Worm (Caenorhabditis elegans) whole organism, L4 larva: ENCODE measurements around the gene Y116A8A.4.

Experiments used
- D1046.2 ChIP-seq: fragments of 200-800 bp; sonication (Bioruptor generic); IDR thresholded peaks from 2 replicates; pipeline ENCODE4 v1.3.6; 2022; ENCODE audit warnings: missing genetic modification characterization, missing compliant biosample characterization
- F26F4.8 ChIP-seq: fragments of 200-800 bp; sonication (Bioruptor generic); conservative IDR thresholded peaks from 2 replicates; pipeline ENCODE4 v1.3.6; 2022; ENCODE audit warnings: missing genetic modification characterization, missing compliant biosample characterization
- F44E2.7 ChIP-seq: fragments of 200-800 bp; sonication (Bioruptor generic); IDR thresholded peaks from 2 replicates; pipeline ENCODE4 v2.1.2; 2022; ENCODE audit warnings: missing genetic modification characterization, missing compliant biosample characterization
- F49E8.2 ChIP-seq: sonication (generic microtip); optimal IDR thresholded peaks from 2 replicates; lab custom pipeline; 2016; ENCODE audit warnings: missing compliant biosample characterization, mild to moderate bottlenecking, missing genetic modification characterization, borderline replicate concordance
- Y105C5A.15 ChIP-seq: fragments of 200-800 bp; sonication (Bioruptor generic); IDR thresholded peaks from 2 replicates; pipeline ENCODE4 v1.3.6; 2022; ENCODE audit warnings: missing genetic modification characterization, missing compliant biosample characterization
- Y48G9A.11 ChIP-seq: fragments of 200-800 bp; sonication (Bioruptor generic); IDR thresholded peaks from 2 replicates; pipeline ENCODE4 v1.3.6; 2022; ENCODE audit warnings: missing genetic modification reagents, missing genetic modification characterization, missing compliant biosample characterization
- Y5F2A.4 ChIP-seq: fragments of 200-800 bp; sonication (Bioruptor generic); optimal IDR thresholded peaks from 2 replicates; lab custom pipeline; 2018; ENCODE audit warnings: mild to moderate bottlenecking, missing genetic modification characterization, missing compliant biosample characterization
- ZK337.2 ChIP-seq: fragments of 200-800 bp; sonication (Bioruptor generic); IDR thresholded peaks from 2 replicates; pipeline ENCODE4 v1.3.6; 2022; ENCODE audit warnings: missing genetic modification reagents, missing genetic modification characterization, missing compliant biosample characterization
- arid-1 ChIP-seq: fragments of 200-800 bp; sonication (Bioruptor generic); conservative IDR thresholded peaks from 2 replicates; pipeline ENCODE4 v1.3.6; 2022; ENCODE audit warnings: missing genetic modification reagents, missing genetic modification characterization, missing compliant biosample characterization
- ceh-44 ChIP-seq: fragments of 200-800 bp; sonication (Bioruptor generic); IDR thresholded peaks from 2 replicates; pipeline ENCODE4 v1.3.6; 2022; ENCODE audit warnings: missing genetic modification reagents, missing genetic modification characterization, missing compliant biosample characterization
- daf-16 ChIP-seq, 3 experiments: sonication (generic microtip); optimal IDR thresholded peaks; 2 replicates each; lab custom pipeline; 2016 to 2017; ENCODE audit warnings: missing genetic modification characterization in 3 of 3, missing genetic modification reagents in 3 of 3, mild to moderate bottlenecking in 2 of 3, missing compliant biosample characterization in 2 of 3, missing biosample characterization in 1 of 3, moderate library complexity in 1 of 3
- daf-19 ChIP-seq: fragments of 200-800 bp; sonication (Bioruptor generic); conservative IDR thresholded peaks from 2 replicates; pipeline ENCODE4 v1.3.6; 2022; ENCODE audit warnings: missing genetic modification characterization, missing compliant biosample characterization
- daf-8 ChIP-seq: fragments of 200-800 bp; sonication (Bioruptor generic); IDR thresholded peaks from 2 replicates; pipeline ENCODE4 v1.3.6; 2022; ENCODE audit warnings: missing genetic modification characterization, missing compliant biosample characterization
- dmd-6 ChIP-seq: fragments of 200-800 bp; sonication (Bioruptor generic); IDR thresholded peaks from 2 replicates; pipeline ENCODE4 v1.3.6; 2022; ENCODE audit warnings: missing genetic modification reagents, missing genetic modification characterization, missing compliant biosample characterization
- dve-1 ChIP-seq: sonication (generic microtip); optimal IDR thresholded peaks from 2 replicates; lab custom pipeline; 2017; ENCODE audit warnings: antibody characterized with exemption, mild to moderate bottlenecking, missing genetic modification characterization, missing compliant biosample characterization; ENCODE audit not compliant: insufficient read depth
- egl-43 ChIP-seq: fragments of 200-800 bp; sonication (Bioruptor generic); IDR thresholded peaks from 2 replicates; pipeline ENCODE4 v1.3.6; 2022; ENCODE audit warnings: missing genetic modification reagents, missing genetic modification characterization, missing compliant biosample characterization
- hif-1 ChIP-seq, 2 experiments: sonication (generic microtip); optimal IDR thresholded peaks; 2 replicates each; lab custom pipeline; 2016 to 2017; ENCODE audit warnings: missing compliant biosample characterization in 2 of 2, missing genetic modification characterization in 2 of 2, missing genetic modification reagents in 2 of 2, missing genotype in 2 of 2, mild to moderate bottlenecking in 1 of 2
- lin-29 ChIP-seq: fragments of 200-800 bp; sonication (Bioruptor generic); IDR thresholded peaks from 2 replicates; pipeline ENCODE4 v1.3.6; 2022; ENCODE audit warnings: missing genetic modification reagents, missing genetic modification characterization, missing compliant biosample characterization
- lin-38 ChIP-seq: fragments of 200-800 bp; sonication (Bioruptor generic); IDR thresholded peaks from 2 replicates; pipeline ENCODE4 v1.3.6; 2022; ENCODE audit warnings: missing genetic modification reagents, missing genetic modification characterization, missing compliant biosample characterization
- lin-39 ChIP-seq: fragments of 150-350 bp; optimal IDR thresholded peaks from 2 replicates; lab custom pipeline; 2014; ENCODE audit warnings: missing biosample characterization, missing genetic modification reagents, missing genetic modification characterization
- lir-3 ChIP-seq: sonication (generic microtip); optimal IDR thresholded peaks from 2 replicates; lab custom pipeline; 2016; ENCODE audit warnings: mild to moderate bottlenecking, missing genetic modification characterization, missing compliant biosample characterization
- madf-5 ChIP-seq, 2 experiments: fragments of 200-800 bp; sonication (Bioruptor generic); IDR thresholded peaks; 2 replicates each; pipeline ENCODE4 v1.3.6; 2022; ENCODE audit warnings: missing compliant biosample characterization in 2 of 2, missing genetic modification characterization in 2 of 2
- madf-9 ChIP-seq: fragments of 200-800 bp; sonication (Bioruptor generic); conservative IDR thresholded peaks from 2 replicates; pipeline ENCODE4 v1.3.6; 2022; ENCODE audit warnings: missing genetic modification reagents, missing genetic modification characterization, missing compliant biosample characterization
- mdl-1 ChIP-seq, 2 experiments: fragments of 150-350 bp in 1 of 2; sonication (generic microtip) in 1 of 2; optimal IDR thresholded peaks; 2 replicates each; lab custom pipeline; 2014 to 2017; ENCODE audit warnings: missing biosample characterization in 2 of 2, missing genetic modification characterization in 2 of 2
- mep-1 ChIP-seq: fragments of 150-350 bp; sonication (generic microtip); optimal IDR thresholded peaks from 3 replicates; lab custom pipeline; 2014; ENCODE audit warnings: missing biosample characterization, missing genetic modification characterization
- mxl-2 ChIP-seq: fragments of 200-800 bp; sonication (Bioruptor generic); conservative IDR thresholded peaks from 2 replicates; pipeline ENCODE4 v1.3.6; 2022; ENCODE audit warnings: missing genetic modification reagents, missing genetic modification characterization, missing compliant biosample characterization
- nhr-102 ChIP-seq: sonication (generic microtip); optimal IDR thresholded peaks from 2 replicates; lab custom pipeline; 2016; ENCODE audit warnings: mild to moderate bottlenecking, missing genetic modification characterization, moderate library complexity, missing compliant biosample characterization
- nhr-111 ChIP-seq: fragments of 200-800 bp; sonication (Bioruptor generic); optimal IDR thresholded peaks from 2 replicates; lab custom pipeline; 2018; ENCODE audit warnings: mild to moderate bottlenecking, missing genetic modification characterization, missing compliant biosample characterization
- nhr-41 ChIP-seq: fragments of 200-800 bp; sonication (Bioruptor generic); IDR thresholded peaks from 2 replicates; pipeline ENCODE4 v1.3.6; 2022; ENCODE audit warnings: missing genetic modification reagents, missing genetic modification characterization, missing compliant biosample characterization
- nhr-48 ChIP-seq: sonication (generic microtip); optimal IDR thresholded peaks from 2 replicates; lab custom pipeline; 2016; ENCODE audit warnings: mild to moderate bottlenecking, missing genetic modification characterization, missing compliant biosample characterization
- pha-4 ChIP-seq, 2 experiments: fragments of 150-350 bp in 1 of 2; fragments of 200-800 bp in 1 of 2; sonication (Bioruptor generic) in 1 of 2; IDR thresholded peaks in 1 of 2; optimal IDR thresholded peaks in 1 of 2; 2 replicates each; pipeline versions ENCODE4 v1.3.6 to Lab custom; 2014 to 2022; ENCODE audit warnings: missing genetic modification characterization in 2 of 2, missing genetic modification reagents in 2 of 2, missing biosample characterization in 1 of 2, missing compliant biosample characterization in 1 of 2
- rbr-2 ChIP-seq: sonication (generic microtip); optimal IDR thresholded peaks from 2 replicates; lab custom pipeline; 2016; ENCODE audit warnings: missing genotype, missing genetic modification characterization, missing compliant biosample characterization
- sdz-12 ChIP-seq: fragments of 200-800 bp; sonication (Bioruptor generic); optimal IDR thresholded peaks from 2 replicates; lab custom pipeline; 2018; ENCODE audit warnings: mild to moderate bottlenecking, missing genetic modification characterization, missing compliant biosample characterization
- snpc-1.2 ChIP-seq: fragments of 200-800 bp; sonication (Bioruptor generic); IDR thresholded peaks from 2 replicates; pipeline ENCODE4 v1.3.6; 2022; ENCODE audit warnings: missing genetic modification reagents, missing genetic modification characterization, missing compliant biosample characterization
- spr-1 ChIP-seq: sonication (generic microtip); optimal IDR thresholded peaks from 2 replicates; lab custom pipeline; 2016; ENCODE audit warnings: mild to moderate bottlenecking, missing genetic modification characterization, missing compliant biosample characterization
- spr-3 ChIP-seq: fragments of 200-800 bp; sonication (Bioruptor generic); optimal IDR thresholded peaks from 2 replicates; lab custom pipeline; 2018; ENCODE audit warnings: mild to moderate bottlenecking, missing genetic modification characterization, missing compliant biosample characterization
- tag-97 ChIP-seq: fragments of 200-800 bp; sonication (Bioruptor generic); IDR thresholded peaks from 2 replicates; pipeline ENCODE4 v1.3.6; 2022; ENCODE audit warnings: missing genetic modification characterization, missing compliant biosample characterization
- unc-130 ChIP-seq: sonication (generic microtip); optimal IDR thresholded peaks from 2 replicates; lab custom pipeline; 2016; ENCODE audit warnings: missing genetic modification reagents, missing genetic modification characterization, missing compliant biosample characterization
- unc-39 ChIP-seq: sonication (generic microtip); optimal IDR thresholded peaks from 2 replicates; lab custom pipeline; 2017; ENCODE audit warnings: missing biosample characterization, missing genetic modification characterization
- vab-7 ChIP-seq: fragments of 200-800 bp; sonication (Bioruptor generic); IDR thresholded peaks from 2 replicates; pipeline ENCODE4 v1.3.6; 2022; ENCODE audit warnings: missing genetic modification reagents, missing genetic modification characterization, missing compliant biosample characterization
- zip-11 ChIP-seq: fragments of 200-800 bp; sonication (Bioruptor generic); IDR thresholded peaks from 2 replicates; pipeline ENCODE4 v1.3.6; 2022; ENCODE audit warnings: missing genetic modification characterization, missing compliant biosample characterization
- zip-2 ChIP-seq: fragments of 150-350 bp; optimal IDR thresholded peaks from 2 replicates; lab custom pipeline; 2014; ENCODE audit warnings: missing biosample characterization, missing genetic modification characterization

Y116A8A.4 gene

ce11 chrIV:16822529-16822928 is at the start of gene Y116A8A.4:
Y116A8A.4 (plus strand) TSS chrIV:16822829.
- TF ChIP-seq madf-5 (GFP tag; IDR thresholded peaks at IDR 0.05; lab: Robert Waterston, UW) (no peak), zip-11 (GFP tag; lab: Robert Waterston, UW) (no peak), hif-1 (tag; optimal IDR thresholded peaks at IDR 0.05; lab: Kevin White, UChicago) (no peak), lin-39 (tag; lab: Kevin White, UChicago) (no peak), egl-43 (GFP tag; lab: Robert Waterston, UW) (no peak)

DNA sequence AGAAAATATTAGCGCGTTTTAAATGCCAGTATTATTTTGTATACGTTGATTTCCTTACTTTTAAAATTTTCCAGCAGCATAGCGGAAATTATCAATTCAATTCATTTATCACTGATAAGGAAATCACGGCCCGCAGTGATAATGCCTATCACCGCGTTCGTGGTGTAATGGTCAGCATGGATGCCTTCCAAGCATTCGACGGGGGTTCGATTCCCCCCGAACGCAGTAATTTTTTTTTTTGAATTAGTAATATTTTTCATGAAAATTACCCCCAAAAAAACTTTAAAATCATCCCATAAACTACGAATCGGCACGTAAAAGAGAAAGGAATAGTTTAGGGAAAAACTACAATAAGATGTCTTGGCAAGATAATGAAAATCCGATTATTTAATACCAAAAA is 47.6 kb upstream of the Y116A8A.4 start:
- TF ChIP-seq nhr-102 (tag; lab: Kevin White, UChicago) (peak; percentile 30), Y5F2A.4 (no peak), F44E2.7 (GFP tag; lab: Robert Waterston, UW) (peak; percentile 78; the same call in 1 of the 2 replicates), daf-19 (GFP tag; lab: Robert Waterston, UW) (peak; percentile 59; the same call in 1 of the 2 replicates), nhr-48 (tag; lab: Kevin White, UChicago) (peak; percentile 52), lin-38 (GFP tag; lab: Robert Waterston, UW) (peak; percentile 76), nhr-111 (GFP tag; lab: Kevin White, UChicago) (no peak), vab-7 (GFP tag; lab: Robert Waterston, UW) (peak; percentile 81), tag-97 (GFP tag; lab: Robert Waterston, UW) (no peak), sdz-12 (GFP tag; lab: Kevin White, UChicago) (peak; percentile 39), madf-9 (GFP tag; lab: Robert Waterston, UW) (peak; percentile 78), zip-11 (GFP tag; lab: Robert Waterston, UW) (0 out of 2 replicates have a peak, but pooled peaks have one; percentile 68), pha-4 (GFP tag; IDR thresholded peaks at IDR 0.05; lab: Robert Waterston, UW) (peak; percentile 80; the same call in 1 of the 2 replicates), pha-4 (tag; optimal IDR thresholded peaks at IDR 0.05; lab: Kevin White, UChicago) (no peak), ZK337.2 (GFP tag; lab: Robert Waterston, UW) (peak; percentile 52; the same call in 1 of the 2 replicates), zip-2 (tag; lab: Kevin White, UChicago) (no peak), Y48G9A.11 (GFP tag; lab: Robert Waterston, UW) (peak; percentile 44; the same call in 1 of the 2 replicates), mep-1 (tag; lab: Kevin White, UChicago) (peak; percentile 9), F49E8.2 (peak; percentile 52), dmd-6 (GFP tag; lab: Robert Waterston, UW) (no peak), Y105C5A.15 (GFP tag; lab: Robert Waterston, UW) (peak; percentile 67; the same call in 1 of the 2 replicates), ceh-44 (GFP tag; lab: Robert Waterston, UW) (peak; percentile 45; the same call in 1 of the 2 replicates), F26F4.8 (GFP tag; lab: Robert Waterston, UW) (peak; percentile 85), snpc-1.2 (GFP tag; lab: Robert Waterston, UW) (peak; percentile 98), daf-16 (GFP tag; optimal IDR thresholded peaks at IDR 0.05; lab: Kevin White, UChicago) (peak in 1 of 2 experiments; percentile 85), daf-16 (tag; optimal IDR thresholded peaks at IDR 0.05; lab: Kevin White, UChicago) (peak; percentile 40), mxl-2 (GFP tag; lab: Robert Waterston, UW) (0 out of 2 replicates have a peak, but pooled peaks have one; percentile 42), madf-5 (GFP tag; IDR thresholded peaks at IDR 0.05; lab: Robert Waterston, UW) (peak in 1 of 2 experiments; percentile 47; a peak in 1 of 4 replicates), spr-3 (GFP tag; lab: Kevin White, UChicago) (peak; percentile 17), unc-130 (GFP tag; lab: Kevin White, UChicago) (peak; percentile 56), mdl-1 (tag; optimal IDR thresholded peaks at IDR 0.05; lab: Kevin White, UChicago) (no peak), daf-8 (GFP tag; lab: Robert Waterston, UW) (0 out of 2 replicates have a peak, but pooled peaks have one; percentile 53), unc-39 (tag; lab: Kevin White, UChicago) (no peak), lir-3 (peak; percentile 34), spr-1 (peak; percentile 68), nhr-41 (GFP tag; lab: Robert Waterston, UW) (no peak), arid-1 (GFP tag; lab: Robert Waterston, UW) (0 out of 2 replicates have a peak, but pooled peaks have one; percentile 55), dve-1 (peak; percentile 44), lin-29 (GFP tag; lab: Robert Waterston, UW) (peak; percentile 35; the same call in 1 of the 2 replicates), D1046.2 (GFP tag; lab: Robert Waterston, UW) (peak; percentile 68; the same call in 1 of the 2 replicates), rbr-2 (tag; lab: Kevin White, UChicago) (peak; percentile 21)
